Fruit fly (Drosophila melanogaster): Measurements from ENCODE around the gene CG33116.

Gene CG33116

DNA sequence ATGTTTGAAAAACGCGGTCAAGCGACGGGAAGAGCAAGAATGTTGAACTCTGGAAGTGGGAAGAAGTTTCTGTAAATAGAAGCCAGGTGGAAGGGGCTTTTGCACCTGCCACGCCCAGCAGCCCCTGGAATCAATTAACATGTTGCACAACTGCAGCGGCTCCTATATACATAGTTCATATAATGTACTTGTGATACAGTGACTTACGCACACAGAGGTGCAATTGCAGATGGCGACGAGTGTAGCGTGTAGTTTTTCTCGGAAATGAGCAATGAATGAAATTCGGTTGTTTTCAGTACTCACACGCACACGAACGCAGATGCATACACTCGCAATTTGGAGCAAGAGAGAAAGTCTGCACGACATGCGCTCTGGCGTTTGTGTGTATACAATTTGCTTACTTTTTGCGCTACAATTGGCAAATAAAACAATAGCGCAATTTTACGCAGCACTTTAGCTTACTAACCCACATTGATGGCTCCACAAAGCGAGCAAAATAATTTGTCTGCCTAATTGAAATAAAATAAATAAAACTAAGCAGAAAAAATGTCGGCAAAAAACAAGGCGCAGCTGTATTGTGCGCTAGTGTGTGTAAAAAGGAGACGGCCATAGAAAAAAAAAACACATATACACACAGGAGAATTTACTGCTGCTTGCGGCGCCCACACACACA, 43.2 kb downstream of the CG33116 start (continued):
- TF ChIP-seq ac (GFP tag; optimal IDR thresholded peaks at IDR 0.05) (peak; percentile 40), CG5180 (GFP tag; optimal IDR thresholded peaks at IDR 0.05) (no peak), Asciz (GFP tag; optimal IDR thresholded peaks at IDR 0.05) (peak; percentile 10), corto (GFP tag; optimal IDR thresholded peaks at IDR 0.05) (no peak), CG9727 (GFP tag; optimal IDR thresholded peaks at IDR 0.05) (no peak), CG9437 (GFP tag; optimal IDR thresholded peaks at IDR 0.05) (no peak), sisA (GFP tag; IDR thresholded peaks at IDR 0.05) (no peak), CG13296 (GFP tag; optimal IDR thresholded peaks at IDR 0.05) (peak; percentile 61), Ets97D (GFP tag; optimal IDR thresholded peaks at IDR 0.05) (no peak), CG32767 (GFP tag; IDR thresholded peaks at IDR 0.05) (peak; percentile 68), lov (optimal IDR thresholded peaks at IDR 0.05) (no peak), lov (GFP tag; IDR thresholded peaks at IDR 0.05) (no peak), mld (GFP tag; IDR thresholded peaks at IDR 0.05; ENCODE audit: partially characterized antibody) (no peak), Pdp1 (GFP tag; optimal IDR thresholded peaks at IDR 0.05) (peak in 1 of 2 experiments; percentile 91), E2f1 (GFP tag; IDR thresholded peaks at IDR 0.05) (no peak), ci (GFP tag; IDR thresholded peaks at IDR 0.05) (no peak; the same call in 2 of the 3 replicates), sens (GFP tag) (peak; percentile 73), CG2116 (GFP tag; optimal IDR thresholded peaks at IDR 0.05) (peak; percentile 9), BtbVII (GFP tag; optimal IDR thresholded peaks at IDR 0.05) (peak; percentile 49), Blimp-1 (GFP tag; optimal IDR thresholded peaks at IDR 0.05) (peak; percentile 5), ro (GFP tag; IDR thresholded peaks at IDR 0.05) (no peak), Sox102F (GFP tag; optimal IDR thresholded peaks at IDR 0.05) (no peak), CG9932 (GFP tag; IDR thresholded peaks at IDR 0.05) (no peak), CG10565 (GFP tag; optimal IDR thresholded peaks at IDR 0.05) (no peak), sqz (GFP tag; optimal IDR thresholded peaks at IDR 0.05) (peak; percentile 99), kni (GFP tag; optimal IDR thresholded peaks at IDR 0.05) (peak; percentile 88), Bgb (GFP tag; IDR thresholded peaks at IDR 0.05; ENCODE audit: partially characterized antibody) (no peak), Sox100B (GFP tag; optimal IDR thresholded peaks at IDR 0.05) (peak; percentile 21), CG12236 (GFP tag; optimal IDR thresholded peaks at IDR 0.05) (no peak), btn (GFP tag; optimal IDR thresholded peaks at IDR 0.05) (peak; percentile 3), bcd (GFP tag; optimal IDR thresholded peaks at IDR 0.05) (no peak), ewg (GFP tag; optimal IDR thresholded peaks at IDR 0.05) (peak; percentile 88), CG8290 (GFP tag; optimal IDR thresholded peaks at IDR 0.05) (no peak), CG8290 (tag; optimal IDR thresholded peaks at IDR 0.05) (peak in 1 of 2 experiments; percentile 11), vnd (GFP tag; IDR thresholded peaks at IDR 0.05; ENCODE audit: partially characterized antibody) (no peak; the same call in 2 of the 3 replicates), ara (GFP tag; IDR thresholded peaks at IDR 0.05) (no peak), pnt (GFP tag; optimal IDR thresholded peaks at IDR 0.05) (peak; percentile 10), CG10274 (GFP tag; optimal IDR thresholded peaks at IDR 0.05) (peak; percentile 13), CG6254 (GFP tag; optimal IDR thresholded peaks at IDR 0.05) (no peak), CG10209 (GFP tag; optimal IDR thresholded peaks at IDR 0.05) (no peak), CG34376 (GFP tag; optimal IDR thresholded peaks at IDR 0.05) (no peak), z (GFP tag; IDR thresholded peaks at IDR 0.05) (no peak), CG10654 (GFP tag; optimal IDR thresholded peaks at IDR 0.05) (no peak), YL-1 (GFP tag; optimal IDR thresholded peaks at IDR 0.05) (peak; percentile 18), CG3065 (GFP tag; optimal IDR thresholded peaks at IDR 0.05) (peak; percentile 83), bigmax (GFP tag; optimal IDR thresholded peaks at IDR 0.05) (no peak), lbe (GFP tag; optimal IDR thresholded peaks at IDR 0.05) (peak; percentile 38), bsh (GFP tag; optimal IDR thresholded peaks at IDR 0.05) (peak in 1 of 2 experiments; percentile 1), CG8924 (tag; optimal IDR thresholded peaks at IDR 0.05) (peak; percentile 55), CG12071 (GFP tag; optimal IDR thresholded peaks at IDR 0.05) (peak; percentile 11)
